Fruit fly (Drosophila melanogaster) whole organism, embryonic: Measurements from ENCODE around the gene Obp28a.
A peak's percentile ranks its signal among the peaks of the same experiment; 100 is the strongest.

ENCODE experiments used
- CG10462 ChIP-seq: fragments of 200-800 bp; sonication (Bioruptor generic); optimal IDR thresholded peaks from 2 replicates; lab custom pipeline; 2016; ENCODE audit warnings: missing biosample characterization, missing genetic modification characterization
- CG11085 ChIP-seq: fragments of 200-800 bp; sonication (Bioruptor generic); IDR thresholded peaks from 2 replicates; pipeline ENCODE4 v1.3.6; 2022; ENCODE audit warnings: missing biosample characterization, missing genetic modification characterization
- CG13287 ChIP-seq: fragments of 200-800 bp; sonication (Bioruptor generic); IDR thresholded peaks from 2 replicates; pipeline ENCODE4 v1.3.6; 2022; ENCODE audit warnings: missing biosample characterization, missing genetic modification characterization; ENCODE audit not compliant: partially characterized antibody
- CG15601 ChIP-seq: fragments of 200-800 bp; sonication (Bioruptor generic); optimal IDR thresholded peaks from 3 replicates; lab custom pipeline; 2019; ENCODE audit warnings: missing biosample characterization, mild to moderate bottlenecking, missing genetic modification characterization, moderate library complexity
- CG18011 ChIP-seq: fragments of 200-800 bp; sonication (Bioruptor generic); optimal IDR thresholded peaks from 2 replicates; lab custom pipeline; 2017; ENCODE audit warnings: missing biosample characterization, missing genetic modification characterization, mild to moderate bottlenecking, moderate library complexity, missing genotype
- CG18619 ChIP-seq: fragments of 200-800 bp; sonication (Bioruptor generic); optimal IDR thresholded peaks from 3 replicates; lab custom pipeline; 2017; ENCODE audit warnings: missing biosample characterization, mild to moderate bottlenecking, missing genetic modification characterization
- CG2199 ChIP-seq: fragments of 200-800 bp; sonication (Bioruptor generic); IDR thresholded peaks from 3 replicates; pipeline ENCODE4 v1.3.6; 2022; ENCODE audit warnings: missing biosample characterization, missing genetic modification characterization
- CG3995 ChIP-seq: fragments of 200-800 bp; sonication (Bioruptor generic); optimal IDR thresholded peaks from 3 replicates; lab custom pipeline; 2016; ENCODE audit warnings: missing biosample characterization, missing genetic modification characterization
- CG5180 ChIP-seq: fragments of 200-800 bp; sonication (Bioruptor generic); optimal IDR thresholded peaks from 3 replicates; lab custom pipeline; 2017; ENCODE audit warnings: missing biosample characterization, missing genetic modification characterization, mild to moderate bottlenecking, moderate library complexity, missing genetic modification reagents
- CG6654 ChIP-seq: fragments of 200-800 bp; sonication (Bioruptor generic); optimal IDR thresholded peaks from 2 replicates; lab custom pipeline; 2017; ENCODE audit warnings: missing biosample characterization, mild to moderate bottlenecking, missing genetic modification characterization
- CG6765 ChIP-seq: fragments of 200-800 bp; sonication (Bioruptor generic); optimal IDR thresholded peaks from 3 replicates; lab custom pipeline; 2017; ENCODE audit warnings: missing biosample characterization, mild to moderate bottlenecking, missing genetic modification characterization
- CG6791 ChIP-seq: fragments of 200-800 bp; sonication (Bioruptor generic); IDR thresholded peaks from 3 replicates; pipeline ENCODE4 v1.3.6; 2022; ENCODE audit warnings: missing biosample characterization, missing genetic modification characterization; ENCODE audit not compliant: partially characterized antibody
- CG7372 ChIP-seq: fragments of 200-800 bp; sonication (Bioruptor generic); IDR thresholded peaks from 2 replicates; pipeline ENCODE4 v1.3.6; 2022; ENCODE audit warnings: missing biosample characterization, missing genetic modification characterization
- CG7745 ChIP-seq: fragments of 200-800 bp; sonication (Bioruptor generic); optimal IDR thresholded peaks from 2 replicates; lab custom pipeline; 2018; ENCODE audit warnings: missing biosample characterization, mild to moderate bottlenecking, missing genetic modification characterization, moderate library complexity
- CG9437 ChIP-seq: fragments of 200-800 bp; sonication (Bioruptor generic); optimal IDR thresholded peaks from 2 replicates; lab custom pipeline; 2018; ENCODE audit warnings: missing biosample characterization, mild to moderate bottlenecking, missing genetic modification characterization
- E2f2 ChIP-seq: fragments of 200-800 bp; sonication (Bioruptor generic); IDR thresholded peaks from 2 replicates; pipeline ENCODE4 v1.3.6; 2022; ENCODE audit warnings: missing biosample characterization, missing genetic modification characterization
- GATAe ChIP-seq: fragments of 200-800 bp; sonication (Bioruptor generic); conservative IDR thresholded peaks from 2 replicates; pipeline ENCODE4 v1.3.6; 2022; ENCODE audit warnings: missing biosample characterization, missing genetic modification characterization
- Lim3 ChIP-seq: fragments of 200-800 bp; sonication (Bioruptor generic); IDR thresholded peaks from 2 replicates; pipeline ENCODE4 v1.3.6; 2022; ENCODE audit warnings: missing biosample characterization, missing genetic modification characterization
- Myb ChIP-seq: fragments of 200-800 bp; sonication (Bioruptor generic); optimal IDR thresholded peaks from 2 replicates; lab custom pipeline; 2016; ENCODE audit warnings: missing biosample characterization, missing genetic modification characterization
- NFAT ChIP-seq: fragments of 200-800 bp; sonication (Bioruptor generic); IDR thresholded peaks from 2 replicates; pipeline ENCODE4 v1.3.6; 2022; ENCODE audit warnings: missing biosample characterization, missing genetic modification characterization
- Rfx ChIP-seq: fragments of 200-800 bp; sonication (Bioruptor generic); IDR thresholded peaks from 2 replicates; pipeline ENCODE4 v1.3.6; 2022; ENCODE audit warnings: missing biosample characterization, missing genetic modification characterization
- Sox100B ChIP-seq: fragments of 200-800 bp; sonication (Bioruptor generic); optimal IDR thresholded peaks from 3 replicates; lab custom pipeline; 2018; ENCODE audit warnings: missing biosample characterization, mild to moderate bottlenecking, missing genetic modification characterization
- amos ChIP-seq: fragments of 200-800 bp; sonication (Bioruptor generic); IDR thresholded peaks from 2 replicates; pipeline ENCODE4 v1.3.6; 2022; ENCODE audit warnings: missing biosample characterization, missing genetic modification characterization; ENCODE audit not compliant: partially characterized antibody
- bcd ChIP-seq: fragments of 200-800 bp; sonication (Bioruptor generic); optimal IDR thresholded peaks from 2 replicates; lab custom pipeline; 2017; ENCODE audit warnings: missing biosample characterization, mild to moderate bottlenecking, missing genetic modification characterization
- caup ChIP-seq: fragments of 200-800 bp; sonication (Bioruptor generic); optimal IDR thresholded peaks from 3 replicates; lab custom pipeline; 2017; ENCODE audit warnings: missing biosample characterization, mild to moderate bottlenecking, missing genetic modification characterization, moderate library complexity; ENCODE audit not compliant: severe bottlenecking
- chn ChIP-seq: fragments of 200-800 bp; sonication (Bioruptor generic); optimal IDR thresholded peaks from 2 replicates; lab custom pipeline; 2016; ENCODE audit warnings: missing biosample characterization, missing genetic modification characterization
- danr ChIP-seq: fragments of 200-800 bp; sonication (Bioruptor generic); IDR thresholded peaks from 2 replicates; pipeline ENCODE4 v1.3.6; 2022; ENCODE audit warnings: missing biosample characterization, missing genetic modification characterization
- dati ChIP-seq: fragments of 200-800 bp; sonication (Bioruptor generic); IDR thresholded peaks from 2 replicates; pipeline ENCODE4 v1.3.6; 2022; ENCODE audit warnings: missing biosample characterization, missing genetic modification characterization
- ems ChIP-seq: fragments of 200-800 bp; sonication (Bioruptor generic); optimal IDR thresholded peaks from 3 replicates; lab custom pipeline; 2016; ENCODE audit warnings: missing biosample characterization, missing genetic modification characterization
- otp ChIP-seq: fragments of 200-800 bp; sonication (Bioruptor generic); IDR thresholded peaks from 3 replicates; pipeline ENCODE4, ENCODE4 v1.3.6; 2022; ENCODE audit warnings: missing biosample characterization, missing genetic modification characterization
- tin ChIP-seq: fragments of 200-800 bp; sonication (Bioruptor generic); optimal IDR thresholded peaks from 3 replicates; lab custom pipeline; 2016; ENCODE audit warnings: missing biosample characterization, missing genetic modification characterization
- tll ChIP-seq, 2 experiments: fragments of 200-800 bp in 1 of 2; fragments of >200 bp in 1 of 2; sonication (Bioruptor generic) in 1 of 2; optimal IDR thresholded peaks; 2 replicates each; lab custom pipeline; 2017 to 2019; ENCODE audit warnings: missing biosample characterization in 2 of 2, missing genetic modification characterization in 2 of 2, mild to moderate bottlenecking in 1 of 2, moderate library complexity in 1 of 2
- vnd ChIP-seq: fragments of 200-800 bp; sonication (Bioruptor generic); IDR thresholded peaks from 3 replicates; pipeline ENCODE4 v1.3.6; 2022; ENCODE audit warnings: missing biosample characterization, missing genetic modification characterization; ENCODE audit not compliant: partially characterized antibody
- zen2 ChIP-seq: fragments of 200-800 bp; sonication (Bioruptor generic); IDR thresholded peaks from 3 replicates; pipeline ENCODE4 v1.3.6; 2022; ENCODE audit warnings: missing biosample characterization, missing genetic modification characterization; ENCODE audit not compliant: partially characterized antibody

Gene Obp28a

DNA sequence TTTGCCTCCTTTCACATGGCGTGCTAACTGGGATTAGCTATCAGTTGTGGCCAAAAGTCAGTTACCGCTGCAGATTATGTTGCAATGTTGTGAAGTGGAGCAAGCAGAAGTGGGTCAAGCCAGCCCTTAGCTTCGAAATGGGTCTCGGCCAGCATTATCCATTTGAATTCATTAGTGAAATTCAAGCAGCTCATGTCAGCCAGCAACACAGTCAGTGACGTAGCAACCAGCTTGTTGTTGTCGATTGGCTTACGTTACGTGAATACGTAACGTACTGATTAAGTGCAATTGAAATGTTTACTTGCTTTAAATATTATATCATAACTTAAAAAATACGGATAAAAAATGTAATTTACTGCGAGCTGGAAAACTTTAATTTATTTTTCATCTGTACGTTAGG lies 45.1 kb downstream of the Obp28a start (continued):
- TF ChIP-seq CG7372 (GFP tag; lab: Robert Waterston, UW) = 0 out of 2 replicates have a peak, but pooled peaks have one; percentile 19
- 0 out of 3 replicates have a peak, but pooled peaks have one; percentile 35 for TF ChIP-seq vnd (GFP tag; lab: Robert Waterston, UW)
- TF ChIP-seq E2f2 = peak; percentile 84
- TF ChIP-seq otp (GFP tag; lab: Robert Waterston, UW) = 0 out of 3 replicates have a peak, but pooled peaks have one; percentile 36
- TF ChIP-seq bcd (GFP tag; lab: Kevin White, UChicago) = peak; percentile 13
- no peak for TF ChIP-seq CG11085 (GFP tag; lab: Robert Waterston, UW)
- no peak for TF ChIP-seq Sox100B (GFP tag; lab: Kevin White, UChicago)
- peak; percentile 29; the same call in 1 of the 2 replicates for TF ChIP-seq Rfx (GFP tag; lab: Robert Waterston, UW)
- no peak for TF ChIP-seq danr (GFP tag; lab: Robert Waterston, UW)
- TF ChIP-seq CG18011 (GFP tag; lab: Kevin White, UChicago) = peak; percentile 97
- peak; percentile 82 for TF ChIP-seq CG2199
- 0 out of 2 replicates have a peak, but pooled peaks have one; percentile 25 for TF ChIP-seq amos (GFP tag; lab: Robert Waterston, UW)
- peak; percentile 55; the same call in 1 of the 2 replicates for TF ChIP-seq CG13287 (GFP tag; lab: Robert Waterston, UW)
- TF ChIP-seq CG5180 (GFP tag; lab: Kevin White, UChicago) = no peak
- TF ChIP-seq CG6791 (GFP tag; lab: Robert Waterston, UW) = peak; percentile 73
- TF ChIP-seq CG9437 = peak; percentile 99
- TF ChIP-seq zen2 (GFP tag; lab: Robert Waterston, UW) = peak; percentile 47; the same call in 1 of the 3 replicates
- TF ChIP-seq CG6765 (GFP tag; lab: Kevin White, UChicago) = no peak
- no peak for TF ChIP-seq CG7745 (tag; lab: Kevin White, UChicago)

DNA sequence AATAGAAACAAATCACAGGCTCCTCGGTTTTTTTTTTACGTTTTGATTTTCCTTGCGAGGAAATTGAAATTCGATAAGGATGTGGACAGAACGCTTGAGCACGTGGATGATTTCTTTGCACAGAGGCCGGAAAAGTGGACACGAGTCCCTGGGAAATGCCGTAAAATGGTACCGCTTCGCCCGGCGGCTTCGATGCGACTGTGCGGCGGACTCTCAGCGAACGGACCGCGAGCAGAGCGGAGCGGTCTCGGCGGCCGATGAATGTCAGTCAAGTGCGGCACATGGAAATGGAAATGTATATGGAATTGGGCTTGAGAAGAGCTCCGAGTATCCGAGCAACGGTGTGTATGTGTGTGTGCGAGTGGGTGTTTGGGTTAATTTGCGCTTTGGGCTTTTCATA lies 46.2 kb downstream of the Obp28a start, which contains the start of gene santa-maria:
santa-maria (minus strand) TSS at position 279 of the 400 bp plus-strand sequence.
- 0 out of 2 replicates have a peak, but pooled peaks have one; percentile 19 for TF ChIP-seq NFAT (GFP tag; lab: Robert Waterston, UW)
- no peak for TF ChIP-seq dati (GFP tag; lab: Robert Waterston, UW)

DNA sequence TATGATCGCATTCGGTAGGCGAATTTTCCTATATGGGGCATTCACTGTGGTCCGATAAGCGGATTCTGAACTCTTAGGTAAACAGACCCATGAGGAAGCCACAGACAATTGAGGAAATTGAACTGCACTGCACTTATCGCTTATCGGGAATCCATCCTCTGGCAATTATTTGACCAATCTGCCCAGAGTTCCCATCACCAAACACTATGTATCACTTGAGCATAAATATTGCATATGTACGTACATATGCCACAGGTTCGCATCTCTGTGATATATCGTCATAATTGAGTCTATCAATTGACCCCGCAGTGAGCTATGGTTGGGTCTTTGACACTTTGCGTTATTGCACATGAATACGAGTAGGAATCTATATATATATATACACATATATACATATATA lies 48.8 kb downstream of the Obp28a start:
- no peak for TF ChIP-seq CG6654 (GFP tag; lab: Kevin White, UChicago)
- no peak for TF ChIP-seq ems (GFP tag; lab: Kevin White, UChicago)
- TF ChIP-seq tin (GFP tag; lab: Kevin White, UChicago) = no peak
- TF ChIP-seq Lim3 (GFP tag; lab: Robert Waterston, UW) = no peak
- TF ChIP-seq CG11085 (GFP tag; lab: Robert Waterston, UW) = no peak
- no peak for TF ChIP-seq Myb
- no peak for TF ChIP-seq tll (GFP tag; optimal IDR thresholded peaks at IDR 0.05; lab: Kevin White, UChicago)
- no peak for TF ChIP-seq caup (GFP tag; lab: Kevin White, UChicago)
- no peak for TF ChIP-seq chn

DNA sequence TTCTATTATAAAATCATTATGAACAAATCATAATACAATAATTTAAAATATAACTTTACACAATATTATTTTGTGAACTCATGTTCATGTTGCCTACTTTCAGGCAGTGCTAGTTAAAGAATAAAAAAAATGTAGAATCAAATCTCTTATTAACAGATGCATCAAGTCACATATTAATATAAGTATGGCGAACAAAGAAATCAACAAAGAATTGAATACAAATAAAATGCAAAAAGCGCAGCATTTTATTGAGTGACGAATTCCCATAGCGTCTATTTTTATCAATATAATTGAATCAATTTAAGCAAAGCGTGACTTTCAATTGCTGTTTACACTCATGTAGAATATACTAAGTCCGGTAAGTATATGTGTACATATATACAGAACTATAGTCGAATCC lies 49.3 kb downstream of the Obp28a start:
- TF ChIP-seq GATAe (GFP tag; lab: Robert Waterston, UW) = no peak
- TF ChIP-seq CG18619 (GFP tag; lab: Kevin White, UChicago) = no peak
- TF ChIP-seq CG10462 (GFP tag; lab: Kevin White, UChicago) = no peak
- TF ChIP-seq CG3995 (GFP tag; lab: Kevin White, UChicago) = peak; percentile 80
- peak; percentile 17 for TF ChIP-seq CG15601 (tag; lab: Kevin White, UChicago)
- 0 out of 3 replicates have a peak, but pooled peaks have one; percentile 61 for TF ChIP-seq CG2199
